Worm (Caenorhabditis elegans) whole organism, young adult: Measurements from ENCODE around the gene Y110A2AL.1.

Experiments
- B0019.2 ChIP-seq: fragments of 200-800 bp; sonication (Bioruptor generic); conservative IDR thresholded peaks from 2 replicates; pipeline ENCODE4 v1.3.6; 2022; ENCODE audit warnings: missing genetic modification reagents, missing genetic modification characterization, missing compliant biosample characterization
- F10E7.11 ChIP-seq: sonication (generic microtip); optimal IDR thresholded peaks from 2 replicates; lab custom pipeline; 2017; ENCODE audit warnings: mild to moderate bottlenecking, missing genetic modification characterization, moderate library complexity, missing compliant biosample characterization
- F22D6.2 ChIP-seq: sonication (generic microtip); optimal IDR thresholded peaks from 2 replicates; lab custom pipeline; 2016; ENCODE audit warnings: mild to moderate bottlenecking, missing genetic modification characterization, missing compliant biosample characterization
- F23B12.7 ChIP-seq: sonication (generic microtip); optimal IDR thresholded peaks from 2 replicates; lab custom pipeline; 2017; ENCODE audit warnings: missing genetic modification characterization, mild to moderate bottlenecking, missing compliant biosample characterization, antibody characterized with exemption, moderate library complexity; ENCODE audit not compliant: insufficient read depth
- F55B11.4 ChIP-seq: sonication (generic microtip); optimal IDR thresholded peaks from 2 replicates; lab custom pipeline; 2016; ENCODE audit warnings: missing compliant biosample characterization, missing genetic modification characterization, borderline replicate concordance; ENCODE audit not compliant: insufficient read depth
- F57A8.1 ChIP-seq: fragments of 200-800 bp; sonication (Bioruptor generic); optimal IDR thresholded peaks from 2 replicates; lab custom pipeline; 2018; ENCODE audit warnings: mild to moderate bottlenecking, missing genetic modification characterization, moderate library complexity, missing compliant biosample characterization
- K11D2.4 ChIP-seq: fragments of 200-800 bp; sonication (Bioruptor generic); IDR thresholded peaks from 2 replicates; pipeline ENCODE4 v1.3.6; 2022; ENCODE audit warnings: missing genetic modification reagents, missing genetic modification characterization, missing compliant biosample characterization
- T07F8.4 ChIP-seq: sonication (generic microtip); optimal IDR thresholded peaks from 2 replicates; lab custom pipeline; 2016; ENCODE audit warnings: mild to moderate bottlenecking, missing genetic modification characterization, moderate library complexity, missing compliant biosample characterization
- Y53F4B.3 ChIP-seq: fragments of 200-800 bp; sonication (Bioruptor generic); IDR thresholded peaks from 2 replicates; pipeline ENCODE4 v1.3.6; 2022; ENCODE audit warnings: missing genetic modification reagents, missing genetic modification characterization, missing compliant biosample characterization
- Y56A3A.18 ChIP-seq: fragments of 200-800 bp; sonication (Bioruptor generic); IDR thresholded peaks from 2 replicates; pipeline ENCODE4 v1.3.6; 2022; ENCODE audit warnings: missing genetic modification reagents, missing genetic modification characterization, missing compliant biosample characterization
- akir-1 ChIP-seq: fragments of 200-800 bp; sonication (Bioruptor generic); optimal IDR thresholded peaks from 2 replicates; lab custom pipeline; 2018; ENCODE audit warnings: mild to moderate bottlenecking, missing genetic modification characterization, moderate library complexity, missing compliant biosample characterization
- ama-1 ChIP-seq, 3 experiments: fragments of 150-350 bp in 1 of 3; sonication (generic microtip) in 2 of 3; optimal IDR thresholded peaks; 2 replicates each; lab custom pipeline; 2014 to 2018; ENCODE audit warnings: missing biosample characterization in 2 of 3, missing genetic modification characterization in 2 of 3, missing genetic modification reagents in 2 of 3
- attf-6 ChIP-seq: fragments of 200-800 bp; sonication (Bioruptor generic); IDR thresholded peaks from 2 replicates; pipeline ENCODE4 v1.3.6; 2022; ENCODE audit warnings: missing genetic modification reagents, missing genetic modification characterization, missing compliant biosample characterization
- ceh-58 ChIP-seq: fragments of 200-800 bp; sonication (Bioruptor generic); IDR thresholded peaks from 2 replicates; pipeline ENCODE4 v1.3.6; 2022; ENCODE audit warnings: missing genetic modification characterization, missing compliant biosample characterization
- ceh-91 ChIP-seq: fragments of 200-800 bp; sonication (Bioruptor generic); IDR thresholded peaks from 2 replicates; pipeline ENCODE4 v1.3.6; 2022; ENCODE audit warnings: missing genetic modification reagents, missing genetic modification characterization, missing compliant biosample characterization
- die-1 ChIP-seq: sonication (generic microtip); optimal IDR thresholded peaks from 2 replicates; lab custom pipeline; 2016; ENCODE audit warnings: missing genotype, mild to moderate bottlenecking, missing genetic modification characterization, missing compliant biosample characterization
- efl-1 ChIP-seq: fragments of 150-350 bp; optimal IDR thresholded peaks from 2 replicates; lab custom pipeline; 2014; ENCODE audit warnings: missing biosample characterization, missing genetic modification reagents, missing genetic modification characterization
- egl-44 ChIP-seq: fragments of 200-800 bp; sonication (Bioruptor generic); IDR thresholded peaks from 2 replicates; pipeline ENCODE4 v1.3.6; 2022; ENCODE audit warnings: missing genetic modification reagents, missing genetic modification characterization, missing compliant biosample characterization
- ets-4 ChIP-seq: fragments of 200-800 bp; sonication (Bioruptor generic); optimal IDR thresholded peaks from 2 replicates; lab custom pipeline; 2018; ENCODE audit warnings: mild to moderate bottlenecking, missing genetic modification characterization, missing compliant biosample characterization
- him-1 ChIP-seq: sonication (generic microtip); optimal IDR thresholded peaks from 2 replicates; lab custom pipeline; 2016; ENCODE audit warnings: missing genotype, missing genetic modification reagents, missing genetic modification characterization, missing compliant biosample characterization
- hmg-1.2 ChIP-seq: fragments of 200-800 bp; sonication (Bioruptor generic); IDR thresholded peaks from 2 replicates; pipeline ENCODE4 v1.3.6; 2022; ENCODE audit warnings: missing genetic modification reagents, missing genetic modification characterization, missing compliant biosample characterization
- let-526 ChIP-seq: fragments of 200-800 bp; sonication (Bioruptor generic); IDR thresholded peaks from 2 replicates; pipeline ENCODE4 v1.3.6; 2022; ENCODE audit warnings: missing genetic modification reagents, missing genetic modification characterization, missing compliant biosample characterization
- lin-35 ChIP-seq, 3 experiments: fragments of 150-350 bp in 2 of 3; sonication (generic microtip) in 1 of 3; optimal IDR thresholded peaks; 2 replicates each; lab custom pipeline; 2014 to 2018; ENCODE audit warnings: missing biosample characterization in 3 of 3, missing genetic modification characterization in 3 of 3, missing genetic modification reagents in 3 of 3
- lir-1 ChIP-seq: fragments of 200-800 bp; sonication (Bioruptor generic); conservative IDR thresholded peaks from 2 replicates; pipeline ENCODE4 v1.3.6; 2022; ENCODE audit warnings: missing genetic modification reagents, missing genetic modification characterization, missing compliant biosample characterization
- madf-10 ChIP-seq: sonication (generic microtip); optimal IDR thresholded peaks from 2 replicates; lab custom pipeline; 2016; ENCODE audit warnings: mild to moderate bottlenecking, missing genetic modification characterization, missing compliant biosample characterization
- madf-8 ChIP-seq: fragments of 200-800 bp; sonication (Bioruptor generic); conservative IDR thresholded peaks from 2 replicates; pipeline ENCODE4 v1.3.6; 2022; ENCODE audit warnings: missing genetic modification reagents, missing genetic modification characterization, missing compliant biosample characterization
- mcd-1 ChIP-seq: fragments of 200-800 bp; sonication (Bioruptor generic); IDR thresholded peaks from 2 replicates; pipeline ENCODE4 v1.3.6; 2022; ENCODE audit warnings: missing genetic modification reagents, missing genetic modification characterization, missing compliant biosample characterization
- nhr-120 ChIP-seq: fragments of 200-800 bp; sonication (Bioruptor generic); IDR thresholded peaks from 2 replicates; pipeline ENCODE4 v1.3.6; 2022; ENCODE audit warnings: missing genetic modification characterization, missing compliant biosample characterization
- rcor-1 ChIP-seq: fragments of 200-800 bp; sonication (Bioruptor generic); IDR thresholded peaks from 2 replicates; pipeline ENCODE4 v1.3.6; 2022; ENCODE audit warnings: missing genetic modification reagents, missing genetic modification characterization, missing compliant biosample characterization
- rec-8 ChIP-seq, 2 experiments: sonication (generic microtip); optimal IDR thresholded peaks; 2 replicates each; lab custom pipeline; 2016; ENCODE audit warnings: mild to moderate bottlenecking in 2 of 2, missing genetic modification characterization in 2 of 2, missing genetic modification reagents in 2 of 2, missing genotype in 2 of 2, missing biosample characterization in 1 of 2, missing compliant biosample characterization in 1 of 2, moderate library complexity in 1 of 2
- repo-1 ChIP-seq: sonication (generic microtip); optimal IDR thresholded peaks from 2 replicates; lab custom pipeline; 2017; ENCODE audit warnings: mild to moderate bottlenecking, missing genetic modification characterization, missing compliant biosample characterization
- sdz-38 ChIP-seq: sonication (generic microtip); optimal IDR thresholded peaks from 2 replicates; lab custom pipeline; 2016; ENCODE audit warnings: missing genotype, missing genetic modification characterization, missing compliant biosample characterization
- somi-1 ChIP-seq: fragments of 200-800 bp; sonication (Bioruptor generic); optimal IDR thresholded peaks from 2 replicates; lab custom pipeline; 2018; ENCODE audit warnings: mild to moderate bottlenecking, missing genetic modification characterization, missing compliant biosample characterization
- zfh-2 ChIP-seq: fragments of 200-800 bp; sonication (Bioruptor generic); conservative IDR thresholded peaks from 2 replicates; pipeline ENCODE4 v1.3.6; 2022; ENCODE audit warnings: missing genetic modification reagents, missing genetic modification characterization, missing compliant biosample characterization
- ztf-6 ChIP-seq: fragments of 200-800 bp; sonication (Bioruptor generic); IDR thresholded peaks from 2 replicates; pipeline ENCODE4 v1.3.6; 2022; ENCODE audit warnings: missing genetic modification reagents, missing genetic modification characterization, missing compliant biosample characterization

Gene Y110A2AL.1

DNA sequence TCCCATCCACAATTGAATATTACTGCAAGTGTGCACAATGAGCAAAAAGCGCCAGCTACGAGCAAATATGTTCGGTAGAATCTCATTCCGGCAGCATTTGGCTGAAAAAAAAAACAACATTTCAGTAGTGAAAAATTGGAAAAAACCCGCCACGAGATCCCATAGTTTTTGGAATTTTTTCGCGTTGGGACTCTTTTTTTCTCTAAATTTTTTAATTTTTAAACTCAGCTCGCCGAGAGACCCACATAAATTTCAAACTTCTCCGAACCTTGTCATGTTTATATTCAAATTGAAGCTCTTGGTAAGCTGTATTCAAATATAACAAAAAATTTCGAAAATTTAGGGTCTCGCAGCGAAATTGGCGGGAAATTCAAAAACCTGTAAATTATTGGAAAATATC, 19.4 kb downstream of the Y110A2AL.1 start, which contains the start of gene sqv-2:
sqv-2 (minus strand) TSS at position 101 of the 400 bp plus-strand sequence.
- no peak for TF ChIP-seq F55B11.4
- no peak for TF ChIP-seq F23B12.7 (tag; lab: Kevin White, UChicago)
- TF ChIP-seq mcd-1 (GFP tag; lab: Robert Waterston, UW), result no peak
- TF ChIP-seq lin-35 (GFP tag; optimal IDR thresholded peaks at IDR 0.05; lab: Kevin White, UChicago), result no peak
- no peak for TF ChIP-seq lir-1
- no peak for TF ChIP-seq ztf-6
- no peak for TF ChIP-seq Y53F4B.3 (GFP tag; lab: Robert Waterston, UW)
- TF ChIP-seq ceh-58 (GFP tag; lab: Robert Waterston, UW), result no peak
- TF ChIP-seq sdz-38, result no peak
- TF ChIP-seq somi-1, result no peak
- no peak for TF ChIP-seq rec-8 (tag; optimal IDR thresholded peaks at IDR 0.05; lab: Kevin White, UChicago)
- no peak for TF ChIP-seq die-1 (tag; lab: Kevin White, UChicago)
- TF ChIP-seq egl-44 (GFP tag; lab: Robert Waterston, UW), result no peak
- no peak for TF ChIP-seq K11D2.4 (GFP tag; lab: Robert Waterston, UW)
- no peak for TF ChIP-seq hmg-1.2
- no peak for TF ChIP-seq Y56A3A.18 (GFP tag; lab: Robert Waterston, UW)
- no peak for TF ChIP-seq T07F8.4 (tag; lab: Kevin White, UChicago)
- TF ChIP-seq repo-1 (tag; lab: Kevin White, UChicago), result no peak

- TF ChIP-seq ets-4 (GFP tag; lab: Kevin White, UChicago) (no peak), F10E7.11 (tag; lab: Kevin White, UChicago) (no peak), Y53F4B.3 (GFP tag; lab: Robert Waterston, UW) (no peak), ama-1 (optimal IDR thresholded peaks at IDR 0.05; lab: Kevin White, UChicago) (no peak), ama-1 (GFP tag; optimal IDR thresholded peaks at IDR 0.05; lab: Kevin White, UChicago) (no peak), F57A8.1 (GFP tag; lab: Kevin White, UChicago) (no peak), him-1 (no peak), madf-8 (no peak), F22D6.2 (tag; lab: Kevin White, UChicago) (no peak), rcor-1 (GFP tag; lab: Robert Waterston, UW) (no peak), attf-6 (GFP tag; lab: Robert Waterston, UW) (no peak), let-526 (GFP tag; lab: Robert Waterston, UW) (no peak), madf-10 (tag; lab: Kevin White, UChicago) (no peak), akir-1 (GFP tag; lab: Kevin White, UChicago) (no peak), F55B11.4 (no peak), efl-1 (GFP tag; lab: Kevin White, UChicago) (no peak), K11D2.4 (GFP tag; lab: Robert Waterston, UW) (no peak), ztf-6 (no peak)
Measured at ce11 chrII:2900248-2900647, 25.3 kb downstream of the Y110A2AL.1 start, which contains the start of gene ubc-26. ubc-26 (minus strand) TSS chrII:2900348.

DNA sequence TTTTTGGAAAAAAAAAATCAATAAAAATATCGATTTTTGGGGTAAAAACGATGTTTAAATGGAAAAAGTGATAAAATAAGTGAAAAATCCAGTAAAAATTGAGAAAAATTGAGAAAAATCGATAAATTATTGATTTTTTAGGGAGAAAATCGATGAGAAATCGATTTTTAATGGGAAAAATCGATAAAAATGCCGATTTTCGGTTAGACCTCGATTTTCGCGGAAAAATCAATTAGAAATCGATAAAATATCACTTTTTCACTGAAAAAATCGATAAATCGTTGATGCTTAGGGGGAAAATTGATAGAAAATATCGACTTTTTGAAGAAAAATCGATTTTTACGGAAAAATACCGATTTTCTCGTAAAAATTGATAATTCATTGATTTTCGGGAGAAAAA, 26.3 kb downstream of the Y110A2AL.1 start:
- TF ChIP-seq madf-10 (tag; lab: Kevin White, UChicago), result no peak
- no peak for TF ChIP-seq nhr-120 (GFP tag; lab: Robert Waterston, UW)
- no peak for TF ChIP-seq K11D2.4 (GFP tag; lab: Robert Waterston, UW)
- no peak for TF ChIP-seq ceh-91 (GFP tag; lab: Robert Waterston, UW)
- no peak for TF ChIP-seq ets-4 (GFP tag; lab: Kevin White, UChicago)
- TF ChIP-seq egl-44 (GFP tag; lab: Robert Waterston, UW), result no peak
- TF ChIP-seq B0019.2 (GFP tag; lab: Robert Waterston, UW), result no peak
- TF ChIP-seq Y53F4B.3 (GFP tag; lab: Robert Waterston, UW), result no peak
- TF ChIP-seq zfh-2 (GFP tag; lab: Robert Waterston, UW), result no peak
